Worm (Caenorhabditis elegans) whole organism, L2 larva: ENCODE results near the gene rpn-6.2.

Source experiments
- F13H6.1 ChIP-seq: sonication (generic microtip); optimal IDR thresholded peaks from 2 replicates; lab custom pipeline; 2016; ENCODE audit warnings: missing genetic modification characterization, missing compliant biosample characterization
- R02D3.7 ChIP-seq: fragments of 150-350 bp; optimal IDR thresholded peaks from 2 replicates; lab custom pipeline; 2014; ENCODE audit warnings: missing biosample characterization, missing genetic modification characterization
- ZK546.5 ChIP-seq: sonication (generic microtip); optimal IDR thresholded peaks from 2 replicates; lab custom pipeline; 2017; ENCODE audit warnings: missing biosample characterization, missing genetic modification characterization
- aly-2 ChIP-seq: fragments of 150-350 bp; optimal IDR thresholded peaks from 2 replicates; lab custom pipeline; 2014; ENCODE audit warnings: missing biosample characterization, missing genetic modification characterization
- elt-1 ChIP-seq: fragments of 150-350 bp; optimal IDR thresholded peaks from 2 replicates; lab custom pipeline; 2014; ENCODE audit warnings: missing biosample characterization, missing genetic modification characterization
- fos-1 ChIP-seq: fragments of 150-350 bp; optimal IDR thresholded peaks from 2 replicates; lab custom pipeline; 2014; ENCODE audit warnings: missing biosample characterization, missing genetic modification characterization

ce11 chrIII:8978512-8979352 lies 23.1 kb downstream of the rpn-6.2 start:
- TF ChIP-seq aly-2 (tag; lab: Kevin White, UChicago): no peak
- no peak for TF ChIP-seq elt-1 (tag; lab: Kevin White, UChicago)
- TF ChIP-seq fos-1 (tag; lab: Kevin White, UChicago): peak; percentile 15
- no peak for TF ChIP-seq F13H6.1 (tag; lab: Kevin White, UChicago)
- no peak for TF ChIP-seq R02D3.7 (tag; lab: Kevin White, UChicago)
- no peak for TF ChIP-seq ZK546.5 (tag; lab: Kevin White, UChicago)
